Fruit fly (Drosophila melanogaster): ENCODE results near the gene Archease.

Gene Archease

DNA sequence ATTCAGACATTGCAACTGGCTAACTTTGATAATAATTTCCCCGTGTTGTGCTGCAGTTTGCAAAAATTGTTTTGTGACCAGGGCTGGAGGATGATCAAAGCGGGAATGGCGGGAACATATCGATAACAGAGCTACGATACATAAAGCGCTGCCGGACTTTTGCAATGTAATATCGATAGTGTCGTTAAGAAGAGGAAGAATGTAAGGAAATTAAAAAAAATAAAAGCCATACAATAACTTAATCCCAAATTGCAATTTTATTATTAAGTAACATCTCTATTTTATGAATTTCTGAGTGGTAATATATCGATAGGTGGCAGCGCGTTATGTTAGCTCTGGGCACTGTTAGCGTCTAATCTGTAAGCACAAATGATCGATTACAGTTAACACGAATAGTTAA is 8.9 kb upstream of the Archease start, which contains the start of gene PolA1 (continued):
- TF ChIP-seq CG2712 (tag; optimal IDR thresholded peaks at IDR 0.05) (peak; percentile 60), CG31224 (GFP tag; IDR thresholded peaks at IDR 0.05) (peak; percentile 27; the same call in 1 of the 2 replicates), CG15514 (GFP tag; optimal IDR thresholded peaks at IDR 0.05) (peak; percentile 69), CG7372 (GFP tag; IDR thresholded peaks at IDR 0.05) (no peak), CHES-1-like (GFP tag; optimal IDR thresholded peaks at IDR 0.05) (peak; percentile 54), CG12391 (tag; optimal IDR thresholded peaks at IDR 0.05) (peak; percentile 77), fd96Cb (tag; optimal IDR thresholded peaks at IDR 0.05) (no peak), pzg (GFP tag; optimal IDR thresholded peaks at IDR 0.05) (peak; percentile 90), Hsf (GFP tag; optimal IDR thresholded peaks at IDR 0.05) (peak; percentile 52), CG13775 (GFP tag; optimal IDR thresholded peaks at IDR 0.05) (peak; percentile 48), sisA (GFP tag; IDR thresholded peaks at IDR 0.05) (peak; percentile 72), pum (GFP tag; optimal IDR thresholded peaks at IDR 0.05) (peak; percentile 11), bcd (GFP tag; optimal IDR thresholded peaks at IDR 0.05) (peak; percentile 42), Doc2 (GFP tag; IDR thresholded peaks at IDR 0.05) (no peak), HLH4C (GFP tag; IDR thresholded peaks at IDR 0.05; ENCODE audit: partially characterized antibody) (peak; percentile 95), CG15601 (tag; optimal IDR thresholded peaks at IDR 0.05) (peak; percentile 18), knrl (GFP tag; IDR thresholded peaks at IDR 0.05; ENCODE audit: partially characterized antibody) (peak; percentile 98), CG13123 (GFP tag; optimal IDR thresholded peaks at IDR 0.05) (peak; percentile 1), Atf3 (GFP tag; optimal IDR thresholded peaks at IDR 0.05) (no peak), CG14710 (tag; optimal IDR thresholded peaks at IDR 0.05) (peak; percentile 74), CG9437 (GFP tag; optimal IDR thresholded peaks at IDR 0.05) (no peak), Bgb (GFP tag; IDR thresholded peaks at IDR 0.05; ENCODE audit: partially characterized antibody) (peak; percentile 95), Hey (tag; optimal IDR thresholded peaks at IDR 0.05) (no peak), zen (tag; optimal IDR thresholded peaks at IDR 0.05) (peak; percentile 50), CG12769 (tag; optimal IDR thresholded peaks at IDR 0.05) (peak; percentile 65), sens-2 (GFP tag; IDR thresholded peaks at IDR 0.05) (no peak), Sry-δ (GFP tag; optimal IDR thresholded peaks at IDR 0.05) (peak; percentile 91), Lhr (GFP tag; optimal IDR thresholded peaks at IDR 0.05) (peak; percentile 40), ssp (GFP tag; IDR thresholded peaks at IDR 0.05) (peak; percentile 30; the same call in 1 of the 2 replicates), gcm2 (GFP tag; optimal IDR thresholded peaks at IDR 0.05) (no peak), ato (GFP tag; IDR thresholded peaks at IDR 0.05; ENCODE audit: partially characterized antibody) (peak; percentile 81), nerfin-2 (GFP tag; IDR thresholded peaks at IDR 0.05; ENCODE audit: partially characterized antibody) (peak; percentile 93), toy (GFP tag; IDR thresholded peaks at IDR 0.05) (no peak), Adf1 (GFP tag; IDR thresholded peaks at IDR 0.05) (no peak), ems (GFP tag; optimal IDR thresholded peaks at IDR 0.05) (peak; percentile 45), CG3995 (GFP tag; optimal IDR thresholded peaks at IDR 0.05) (peak; percentile 1), CG13624 (GFP tag; optimal IDR thresholded peaks at IDR 0.05) (peak; percentile 65), Elba2 (GFP tag; optimal IDR thresholded peaks at IDR 0.05) (peak; percentile 9), Antp (GFP tag; optimal IDR thresholded peaks at IDR 0.05) (peak; percentile 45), CG10654 (GFP tag; optimal IDR thresholded peaks at IDR 0.05) (peak; percentile 14), Dp (GFP tag; optimal IDR thresholded peaks at IDR 0.05) (peak; percentile 95), grau (tag; optimal IDR thresholded peaks at IDR 0.05) (peak; percentile 40), Opbp (GFP tag; IDR thresholded peaks at IDR 0.05; ENCODE audit: partially characterized antibody) (peak; percentile 96), stwl (tag; optimal IDR thresholded peaks at IDR 0.05) (peak; percentile 91), CG17612 (GFP tag; IDR thresholded peaks at IDR 0.05) (no peak), CG42726 (GFP tag; IDR thresholded peaks at IDR 0.05; ENCODE audit: partially characterized antibody) (peak; percentile 86), CG11398 (GFP tag; optimal IDR thresholded peaks at IDR 0.05) (peak; percentile 20), CG1602 (GFP tag; optimal IDR thresholded peaks at IDR 0.05) (peak; percentile 33), NC2β (GFP tag; optimal IDR thresholded peaks at IDR 0.05) (peak; percentile 55), mld (GFP tag; IDR thresholded peaks at IDR 0.05; ENCODE audit: partially characterized antibody) (peak; percentile 51; the same call in 1 of the 3 replicates)
